Comparison of ENCODE assay signal across 1 fruit fly cellular context in the genomic region with DNA sequence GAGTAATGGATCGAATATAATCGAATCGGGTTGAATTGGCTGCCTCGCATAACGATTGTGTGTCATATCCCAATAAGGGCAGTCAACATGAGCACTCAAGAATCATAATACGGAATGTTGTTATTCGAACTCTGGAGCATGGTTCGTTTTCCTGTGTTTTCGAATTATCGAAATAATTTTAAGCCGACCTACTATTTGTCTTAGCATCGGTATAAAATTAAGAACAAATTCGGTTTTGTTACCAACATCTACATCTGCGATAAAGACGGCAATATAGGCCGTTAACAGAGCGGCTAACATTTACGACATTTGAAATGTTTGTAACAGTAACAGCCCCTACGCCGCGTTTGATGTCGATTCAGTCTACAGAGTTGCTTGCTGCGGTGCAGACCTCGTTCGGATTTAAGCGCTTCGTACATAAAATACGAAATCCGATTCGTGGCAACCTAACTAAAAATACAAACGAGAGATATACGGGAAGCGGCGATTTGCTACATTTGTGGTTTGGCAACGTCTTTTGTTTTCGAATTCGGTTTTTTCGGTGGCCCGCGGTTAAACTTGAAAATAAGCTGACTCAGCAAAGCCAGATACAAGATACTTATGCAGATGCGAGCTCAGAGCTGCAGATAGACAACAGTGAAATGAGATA.
TF ChIP-seq lines count a peak whose summit lies in the region.

No protein-coding gene starts in this region.

TF ChIP-seq in whole organism, embryonic, 481 proteins besides CTCF, POLR2A, EP300 and RAD21 (continued from another document):
- TF ChIP-seq CG9932 (GFP tag; IDR thresholded peaks at IDR 0.05; lab: Robert Waterston, UW) (no peak), Jarid2 (GFP tag; optimal IDR thresholded peaks at IDR 0.05; lab: Kevin White, UChicago) (peak; percentile 95), CG18599 (GFP tag; optimal IDR thresholded peaks at IDR 0.05; lab: Kevin White, UChicago) (no peak), gfzf (GFP tag; optimal IDR thresholded peaks at IDR 0.05; lab: Kevin White, UChicago) (no peak), ci (GFP tag; IDR thresholded peaks at IDR 0.05; lab: Robert Waterston, UW) (peak; percentile 70), CG10543 (GFP tag; optimal IDR thresholded peaks at IDR 0.05; lab: Kevin White, UChicago) (peak; percentile 50), chif (GFP tag; optimal IDR thresholded peaks at IDR 0.05; lab: Kevin White, UChicago) (no peak), Usf (GFP tag; optimal IDR thresholded peaks at IDR 0.05; lab: Kevin White, UChicago) (no peak), CG8290 (GFP tag; optimal IDR thresholded peaks at IDR 0.05; lab: Kevin White, UChicago) (no peak), CG8290 (tag; optimal IDR thresholded peaks at IDR 0.05; lab: Kevin White, UChicago) (peak in 1 of 2 experiments; percentile 73), kni (GFP tag; optimal IDR thresholded peaks at IDR 0.05; lab: Kevin White, UChicago) (peak; percentile 48), Bteb2 (GFP tag; optimal IDR thresholded peaks at IDR 0.05; lab: Kevin White, UChicago) (peak; percentile 4), Hmr (GFP tag; optimal IDR thresholded peaks at IDR 0.05; lab: Kevin White, UChicago) (peak; percentile 21), zen2 (GFP tag; IDR thresholded peaks at IDR 0.05; lab: Robert Waterston, UW; ENCODE audit: partially characterized antibody) (peak; percentile 27; the same call in 2 of the 3 replicates), amos (GFP tag; IDR thresholded peaks at IDR 0.05; lab: Robert Waterston, UW; ENCODE audit: partially characterized antibody) (peak; percentile 43; the same call in 1 of the 2 replicates), PHDP (tag; optimal IDR thresholded peaks at IDR 0.05; lab: Kevin White, UChicago) (peak; percentile 30), lab (GFP tag; optimal IDR thresholded peaks at IDR 0.05; lab: Kevin White, UChicago) (peak; percentile 61), insv (GFP tag; optimal IDR thresholded peaks at IDR 0.05; lab: Kevin White, UChicago) (peak in 1 of 2 experiments; percentile 46), tap (tag; optimal IDR thresholded peaks at IDR 0.05; lab: Kevin White, UChicago) (peak; percentile 12), Xbp1 (GFP tag; optimal IDR thresholded peaks at IDR 0.05; lab: Kevin White, UChicago) (no peak), gro (GFP tag; optimal IDR thresholded peaks at IDR 0.05; lab: Kevin White, UChicago) (peak; percentile 61), gcm2 (GFP tag; optimal IDR thresholded peaks at IDR 0.05; lab: Kevin White, UChicago) (peak; percentile 5), CG12299 (tag; optimal IDR thresholded peaks at IDR 0.05; lab: Kevin White, UChicago) (peak; percentile 35), Fer1 (GFP tag; optimal IDR thresholded peaks at IDR 0.05; lab: Kevin White, UChicago) (peak; percentile 22), bbx (GFP tag; IDR thresholded peaks at IDR 0.05; lab: Robert Waterston, UW; ENCODE audit: partially characterized antibody) (peak; percentile 59; the same call in 1 of the 2 replicates), CG11504 (tag; optimal IDR thresholded peaks at IDR 0.05; lab: Kevin White, UChicago) (peak; percentile 34), so (GFP tag; IDR thresholded peaks at IDR 0.05; lab: Robert Waterston, UW) (peak; percentile 54; the same call in 2 of the 3 replicates), C15 (GFP tag; IDR thresholded peaks at IDR 0.05; lab: Robert Waterston, UW) (no peak), CG42726 (GFP tag; IDR thresholded peaks at IDR 0.05; lab: Robert Waterston, UW; ENCODE audit: partially characterized antibody) (0 out of 2 replicates have a peak, but pooled peaks have one; percentile 3), Trl (optimal IDR thresholded peaks at IDR 0.05; lab: Kevin White, UChicago) (no peak), Trl (GFP tag; optimal IDR thresholded peaks at IDR 0.05; lab: Kevin White, UChicago) (no peak), nom (GFP tag; optimal IDR thresholded peaks at IDR 0.05; lab: Kevin White, UChicago) (peak; percentile 17), oc (tag; optimal IDR thresholded peaks at IDR 0.05; lab: Kevin White, UChicago) (peak; percentile 65), emc (GFP tag; optimal IDR thresholded peaks at IDR 0.05; lab: Kevin White, UChicago) (no peak), sr (GFP tag; IDR thresholded peaks at IDR 0.05; lab: Robert Waterston, UW) (peak; percentile 14; the same call in 1 of the 3 replicates), Nf-YB (GFP tag; optimal IDR thresholded peaks at IDR 0.05; lab: Kevin White, UChicago) (no peak), wor (GFP tag; IDR thresholded peaks at IDR 0.05; lab: Robert Waterston, UW) (no peak), bowl (GFP tag; IDR thresholded peaks at IDR 0.05; lab: Robert Waterston, UW) (0 out of 2 replicates have a peak, but pooled peaks have one; percentile 13), CG17328 (GFP tag; IDR thresholded peaks at IDR 0.05; lab: Robert Waterston, UW) (no peak), abd-A (tag; optimal IDR thresholded peaks at IDR 0.05; lab: Kevin White, UChicago) (peak; percentile 70), CG13894 (tag; optimal IDR thresholded peaks at IDR 0.05; lab: Kevin White, UChicago) (peak; percentile 79), Dip2 (GFP tag; IDR thresholded peaks at IDR 0.05; lab: Robert Waterston, UW) (no peak)
